Fruit fly (Drosophila melanogaster) whole organism: Measurements from ENCODE around the gene CG16952.

Experiments used
- pan ChIP-seq: fragments of >200 bp; optimal IDR thresholded peaks from 2 replicates; lab custom pipeline; 2017
- usp ChIP-seq: fragments of >200 bp; optimal IDR thresholded peaks from 2 replicates; lab custom pipeline; 2017; ENCODE audit warnings: missing biosample characterization, missing genetic modification characterization, mixed read lengths

dm6 chrX:15866799-15867412 lies 3.1 kb upstream of the CG16952 start:
- no peak for TF ChIP-seq usp (GFP tag; lab: Kevin White, UChicago)
- no peak for TF ChIP-seq pan (lab: Kevin White, UChicago)
